Fruit fly (Drosophila melanogaster): ENCODE measurements around the gene CG34112.

The CG34112 gene

dm6 chr3R:4359625-4360024 lies 34.4 kb downstream of the CG34112 start, which contains the start of gene CG1090 (continued):
- TF ChIP-seq CG9876 (GFP tag; optimal IDR thresholded peaks at IDR 0.05) (no peak), insv (GFP tag; optimal IDR thresholded peaks at IDR 0.05) (no peak), zfh1 (GFP tag; IDR thresholded peaks at IDR 0.05) (0 out of 3 replicates have a peak, but pooled peaks have one; percentile 6), CG4854 (GFP tag; optimal IDR thresholded peaks at IDR 0.05) (no peak), CG13894 (tag; optimal IDR thresholded peaks at IDR 0.05) (peak; percentile 41), CG2199 (GFP tag; IDR thresholded peaks at IDR 0.05) (0 out of 3 replicates have a peak, but pooled peaks have one; percentile 36), CG1603 (tag; optimal IDR thresholded peaks at IDR 0.05) (no peak), lmd (GFP tag; IDR thresholded peaks at IDR 0.05) (0 out of 2 replicates have a peak, but pooled peaks have one; percentile 13), knrl (GFP tag; IDR thresholded peaks at IDR 0.05; ENCODE audit: partially characterized antibody) (no peak), CG17385 (GFP tag; optimal IDR thresholded peaks at IDR 0.05) (peak; percentile 28), CTCF (GFP tag; optimal IDR thresholded peaks at IDR 0.05) (peak; percentile 90), CG34376 (GFP tag; optimal IDR thresholded peaks at IDR 0.05) (peak; percentile 73), crc (GFP tag; optimal IDR thresholded peaks at IDR 0.05) (no peak), CG8290 (GFP tag; optimal IDR thresholded peaks at IDR 0.05) (no peak), CG8290 (tag; optimal IDR thresholded peaks at IDR 0.05) (peak in 1 of 2 experiments; percentile 56), B-H2 (GFP tag; optimal IDR thresholded peaks at IDR 0.05) (peak; percentile 5), Ets65A (GFP tag) (peak; percentile 60), yki (optimal IDR thresholded peaks at IDR 0.05) (no peak), CG17328 (GFP tag; IDR thresholded peaks at IDR 0.05) (peak; percentile 23; the same call in 1 of the 2 replicates), Deaf1 (tag; optimal IDR thresholded peaks at IDR 0.05) (peak; percentile 95), onecut (GFP tag; IDR thresholded peaks at IDR 0.05) (peak; percentile 55; the same call in 1 of the 2 replicates), Jarid2 (GFP tag; optimal IDR thresholded peaks at IDR 0.05) (peak; percentile 8), gce (GFP tag; IDR thresholded peaks at IDR 0.05) (0 out of 3 replicates have a peak, but pooled peaks have one; percentile 39), Meics (GFP tag; optimal IDR thresholded peaks at IDR 0.05) (peak; percentile 52), Mad (GFP tag; optimal IDR thresholded peaks at IDR 0.05) (no peak), CG12659 (GFP tag; optimal IDR thresholded peaks at IDR 0.05) (peak; percentile 10), CG6854 (GFP tag; optimal IDR thresholded peaks at IDR 0.05) (peak; percentile 36), hkb (optimal IDR thresholded peaks at IDR 0.05) (no peak), hkb (GFP tag; IDR thresholded peaks at IDR 0.05) (peak; percentile 56; the same call in 1 of the 2 replicates), odd (GFP tag; optimal IDR thresholded peaks at IDR 0.05) (no peak), CG15514 (GFP tag; optimal IDR thresholded peaks at IDR 0.05) (peak; percentile 56), Hmr (GFP tag; optimal IDR thresholded peaks at IDR 0.05) (peak; percentile 47), ara (GFP tag; IDR thresholded peaks at IDR 0.05) (0 out of 2 replicates have a peak, but pooled peaks have one; percentile 4), CG18599 (GFP tag; optimal IDR thresholded peaks at IDR 0.05) (peak; percentile 70), CG5180 (GFP tag; optimal IDR thresholded peaks at IDR 0.05) (peak; percentile 24), CG13296 (GFP tag; optimal IDR thresholded peaks at IDR 0.05) (peak; percentile 40), Ets97D (GFP tag; optimal IDR thresholded peaks at IDR 0.05) (peak; percentile 68), abd-A (tag; optimal IDR thresholded peaks at IDR 0.05) (peak; percentile 67)

dm6 chr3R:4353569-4353968 lies 40.5 kb downstream of the CG34112 start:
- no peak for TF ChIP-seq CG14050 (GFP tag; IDR thresholded peaks at IDR 0.05)
- TF ChIP-seq hkb (optimal IDR thresholded peaks at IDR 0.05), result no peak
- no peak; the same call in 1 of the 2 replicates for TF ChIP-seq hkb (GFP tag; IDR thresholded peaks at IDR 0.05)
- TF ChIP-seq mld (GFP tag; IDR thresholded peaks at IDR 0.05; ENCODE audit: partially characterized antibody), result no peak
- no peak for TF ChIP-seq cg (GFP tag; optimal IDR thresholded peaks at IDR 0.05)
- no peak for TF ChIP-seq en (GFP tag; optimal IDR thresholded peaks at IDR 0.05)
- TF ChIP-seq tin (GFP tag; optimal IDR thresholded peaks at IDR 0.05), result no peak
- peak; percentile 62; the same call in 1 of the 2 replicates for TF ChIP-seq seq (GFP tag; IDR thresholded peaks at IDR 0.05)
- peak; percentile 21 for TF ChIP-seq Deaf1 (tag; optimal IDR thresholded peaks at IDR 0.05)
- peak; percentile 65 for TF ChIP-seq Nf-YC (tag; optimal IDR thresholded peaks at IDR 0.05)
- TF ChIP-seq NFAT (GFP tag; IDR thresholded peaks at IDR 0.05), result no peak
- TF ChIP-seq Fer3 (tag; optimal IDR thresholded peaks at IDR 0.05), result no peak
- TF ChIP-seq Nf-YB (GFP tag; optimal IDR thresholded peaks at IDR 0.05), result peak; percentile 56
- TF ChIP-seq knrl (GFP tag; IDR thresholded peaks at IDR 0.05; ENCODE audit: partially characterized antibody), result no peak
- TF ChIP-seq CG12942 (GFP tag; optimal IDR thresholded peaks at IDR 0.05), result no peak
